Worm (Caenorhabditis elegans) whole organism, L2 larva: ENCODE results near the gene cdr-2.

Source experiments
- C34F6.9 ChIP-seq: fragments of 150-350 bp; optimal IDR thresholded peaks from 2 replicates; lab custom pipeline; 2014; ENCODE audit warnings: missing biosample characterization, missing genetic modification characterization
- F13H6.1 ChIP-seq: sonication (generic microtip); optimal IDR thresholded peaks from 2 replicates; lab custom pipeline; 2016; ENCODE audit warnings: missing genetic modification characterization, missing compliant biosample characterization
- R02D3.7 ChIP-seq: fragments of 150-350 bp; optimal IDR thresholded peaks from 2 replicates; lab custom pipeline; 2014; ENCODE audit warnings: missing biosample characterization, missing genetic modification characterization
- Y55F3AM.14 ChIP-seq: fragments of 200-800 bp; sonication (Bioruptor generic); optimal IDR thresholded peaks from 2 replicates; lab custom pipeline; 2018; ENCODE audit warnings: mild to moderate bottlenecking, missing genetic modification characterization, missing compliant biosample characterization
- ZK546.5 ChIP-seq: sonication (generic microtip); optimal IDR thresholded peaks from 2 replicates; lab custom pipeline; 2017; ENCODE audit warnings: missing biosample characterization, missing genetic modification characterization
- alr-1 ChIP-seq: fragments of 150-350 bp; optimal IDR thresholded peaks from 2 replicates; lab custom pipeline; 2014; ENCODE audit warnings: missing biosample characterization, missing genetic modification characterization
- aly-2 ChIP-seq: fragments of 150-350 bp; optimal IDR thresholded peaks from 2 replicates; lab custom pipeline; 2014; ENCODE audit warnings: missing biosample characterization, missing genetic modification characterization
- blmp-1 ChIP-seq: sonication (generic microtip); optimal IDR thresholded peaks from 2 replicates; lab custom pipeline; 2017; ENCODE audit warnings: missing genetic modification characterization, mild to moderate bottlenecking, missing compliant biosample characterization, antibody characterized with exemption, moderate library complexity; ENCODE audit not compliant: insufficient read depth
- ceh-16 ChIP-seq: fragments of 150-350 bp; optimal IDR thresholded peaks from 2 replicates; lab custom pipeline; 2014; ENCODE audit warnings: missing biosample characterization, missing genetic modification characterization
- ceh-82 ChIP-seq: fragments of 150-350 bp; optimal IDR thresholded peaks from 2 replicates; lab custom pipeline; 2014; ENCODE audit warnings: missing biosample characterization, missing genetic modification characterization
- crh-2 ChIP-seq: sonication (generic microtip); optimal IDR thresholded peaks from 2 replicates; lab custom pipeline; 2017; ENCODE audit warnings: missing biosample characterization, missing genetic modification characterization
- dmd-4 ChIP-seq: sonication (generic microtip); optimal IDR thresholded peaks from 2 replicates; lab custom pipeline; 2017; ENCODE audit warnings: missing biosample characterization, missing genetic modification characterization
- egl-27 ChIP-seq: sonication (generic microtip); optimal IDR thresholded peaks from 3 replicates; lab custom pipeline; 2017; ENCODE audit warnings: missing biosample characterization, missing genetic modification reagents, missing genetic modification characterization
- elt-1 ChIP-seq: fragments of 150-350 bp; optimal IDR thresholded peaks from 2 replicates; lab custom pipeline; 2014; ENCODE audit warnings: missing biosample characterization, missing genetic modification characterization
- elt-3 ChIP-seq: sonication (generic microtip); optimal IDR thresholded peaks from 2 replicates; lab custom pipeline; 2017; ENCODE audit warnings: missing biosample characterization, missing genetic modification characterization
- fos-1 ChIP-seq: fragments of 150-350 bp; optimal IDR thresholded peaks from 2 replicates; lab custom pipeline; 2014; ENCODE audit warnings: missing biosample characterization, missing genetic modification characterization
- gmeb-1 ChIP-seq: fragments of 150-350 bp; optimal IDR thresholded peaks from 2 replicates; lab custom pipeline; 2014; ENCODE audit warnings: missing biosample characterization, missing genetic modification characterization
- lin-11 ChIP-seq: fragments of 150-350 bp; sonication (generic microtip); optimal IDR thresholded peaks from 2 replicates; lab custom pipeline; 2014; ENCODE audit warnings: missing biosample characterization, missing genetic modification characterization, inconsistent platforms, mixed read lengths
- lin-13 ChIP-seq: fragments of 150-350 bp; optimal IDR thresholded peaks from 2 replicates; lab custom pipeline; 2014; ENCODE audit warnings: missing biosample characterization, missing genetic modification reagents, missing genetic modification characterization
- lin-39 ChIP-seq: fragments of 150-350 bp; optimal IDR thresholded peaks from 2 replicates; lab custom pipeline; 2014; ENCODE audit warnings: missing biosample characterization, missing genetic modification reagents, missing genetic modification characterization
- lsy-2 ChIP-seq, 2 experiments: fragments of 150-350 bp in 1 of 2; sonication (generic microtip) in 1 of 2; optimal IDR thresholded peaks; 2 replicates each; lab custom pipeline; 2014 to 2017; ENCODE audit warnings: missing biosample characterization in 2 of 2, missing genetic modification characterization in 2 of 2
- mbf-1 ChIP-seq: sonication (generic microtip); optimal IDR thresholded peaks from 2 replicates; lab custom pipeline; 2017; ENCODE audit warnings: missing biosample characterization, missing genetic modification characterization
- mdl-1 ChIP-seq, 2 experiments: fragments of 150-350 bp in 1 of 2; sonication (generic microtip) in 1 of 2; optimal IDR thresholded peaks; 2 replicates each; lab custom pipeline; 2017; ENCODE audit warnings: missing biosample characterization in 2 of 2, missing genetic modification characterization in 2 of 2
- nhr-10 ChIP-seq: sonication (generic microtip); optimal IDR thresholded peaks from 2 replicates; lab custom pipeline; 2017; ENCODE audit warnings: missing biosample characterization, missing genetic modification characterization
- nhr-11 ChIP-seq: fragments of 150-350 bp; optimal IDR thresholded peaks from 2 replicates; lab custom pipeline; 2014; ENCODE audit warnings: missing biosample characterization, missing genetic modification characterization
- nhr-12 ChIP-seq: fragments of 150-350 bp; optimal IDR thresholded peaks from 2 replicates; lab custom pipeline; 2014; ENCODE audit warnings: missing biosample characterization, missing genetic modification characterization
- nhr-129 ChIP-seq: fragments of 150-350 bp; optimal IDR thresholded peaks from 2 replicates; lab custom pipeline; 2014; ENCODE audit warnings: missing biosample characterization, missing genetic modification characterization
- nhr-21 ChIP-seq: fragments of 150-350 bp; optimal IDR thresholded peaks from 2 replicates; lab custom pipeline; 2014; ENCODE audit warnings: missing biosample characterization, missing genetic modification characterization
- nhr-23 ChIP-seq: fragments of 150-350 bp; optimal IDR thresholded peaks from 2 replicates; lab custom pipeline; 2014; ENCODE audit warnings: missing biosample characterization, missing genetic modification reagents, missing genetic modification characterization
- nhr-237 ChIP-seq: fragments of 150-350 bp; optimal IDR thresholded peaks from 2 replicates; lab custom pipeline; 2014; ENCODE audit warnings: missing biosample characterization, missing genetic modification characterization
- nhr-77 ChIP-seq: fragments of 150-350 bp; optimal IDR thresholded peaks from 2 replicates; lab custom pipeline; 2014; ENCODE audit warnings: missing biosample characterization, missing genetic modification characterization
- peb-1 ChIP-seq: fragments of 150-350 bp; optimal IDR thresholded peaks from 2 replicates; lab custom pipeline; 2014; ENCODE audit warnings: missing biosample characterization, missing genetic modification characterization
- sma-3 ChIP-seq: sonication (generic microtip); optimal IDR thresholded peaks from 2 replicates; lab custom pipeline; 2016; ENCODE audit warnings: missing genetic modification reagents, missing genetic modification characterization, missing compliant biosample characterization
- sma-9 ChIP-seq, 2 experiments: fragments of 150-350 bp in 1 of 2; sonication (generic microtip) in 1 of 2; optimal IDR thresholded peaks; 2 replicates each; lab custom pipeline; 2014 to 2016; ENCODE audit warnings: missing genetic modification characterization in 2 of 2, mild to moderate bottlenecking in 1 of 2, missing biosample characterization in 1 of 2, missing compliant biosample characterization in 1 of 2, missing genetic modification reagents in 1 of 2, moderate library complexity in 1 of 2
- snpc-4 ChIP-seq: fragments of 150-350 bp; optimal IDR thresholded peaks from 2 replicates; lab custom pipeline; 2014; ENCODE audit warnings: missing biosample characterization, missing genetic modification characterization
- unc-39 ChIP-seq: fragments of 150-350 bp; optimal IDR thresholded peaks from 2 replicates; lab custom pipeline; 2014; ENCODE audit warnings: missing biosample characterization, missing genetic modification characterization
- unc-62 ChIP-seq: fragments of 150-350 bp; optimal IDR thresholded peaks from 2 replicates; lab custom pipeline; 2014; ENCODE audit warnings: missing biosample characterization, missing genetic modification reagents, missing genetic modification characterization
- zag-1 ChIP-seq: fragments of 150-350 bp; optimal IDR thresholded peaks from 2 replicates; lab custom pipeline; 2014; ENCODE audit warnings: missing biosample characterization, missing genetic modification characterization
- ztf-1 ChIP-seq: fragments of 200-800 bp; sonication (Bioruptor generic); conservative IDR thresholded peaks from 2 replicates; pipeline ENCODE4 v1.3.6; 2022; ENCODE audit warnings: missing genetic modification characterization, missing compliant biosample characterization
- ztf-11 ChIP-seq: sonication (generic microtip); optimal IDR thresholded peaks from 2 replicates; lab custom pipeline; 2017; ENCODE audit warnings: missing biosample characterization, missing genetic modification characterization
- ztf-4 ChIP-seq: fragments of 150-350 bp; optimal IDR thresholded peaks from 2 replicates; lab custom pipeline; 2014; ENCODE audit warnings: missing biosample characterization, missing genetic modification characterization

cdr-2 gene

ce11 chrV:12405929-12406328 is 9.6 kb downstream of the cdr-2 start, which contains the start of gene K01D12.10:
TSS of gene K01D12.10 (plus strand) at chrV:12406229.
- TF ChIP-seq unc-62 (no peak), alr-1 (tag; lab: Kevin White, UChicago) (no peak), egl-27 (no peak)

- no peak for TF ChIP-seq fos-1
- TF ChIP-seq snpc-4 (tag; lab: Kevin White, UChicago), result no peak
- TF ChIP-seq dmd-4 (tag; lab: Kevin White, UChicago), result no peak
- no peak for TF ChIP-seq ZK546.5
- no peak for TF ChIP-seq ztf-1 (GFP tag; lab: Robert Waterston, UW)
- TF ChIP-seq sma-3 (GFP tag; lab: Kevin White, UChicago), result no peak
- no peak for TF ChIP-seq ztf-4 (tag; lab: Kevin White, UChicago)
- no peak for TF ChIP-seq blmp-1 (tag; lab: Kevin White, UChicago)
- TF ChIP-seq nhr-237 (tag; lab: Kevin White, UChicago), result no peak
- TF ChIP-seq lin-11 (tag; lab: Kevin White, UChicago), result no peak
- TF ChIP-seq mdl-1 (tag; optimal IDR thresholded peaks at IDR 0.05; lab: Kevin White, UChicago), result no peak
- no peak for TF ChIP-seq nhr-23 (tag; lab: Kevin White, UChicago)
- TF ChIP-seq elt-3 (tag; lab: Kevin White, UChicago), result no peak
- no peak for TF ChIP-seq nhr-11 (tag; lab: Kevin White, UChicago)
- no peak for TF ChIP-seq ceh-82 (tag; lab: Kevin White, UChicago)
- TF ChIP-seq Y55F3AM.14 (GFP tag; lab: Kevin White, UChicago), result no peak
Measured at ce11 chrV:12404544-12404943, 11.0 kb downstream of the cdr-2 start, which contains the start of gene K01D12.9. TSS of gene K01D12.9 (minus strand) at chrV:12404644.

ce11 chrV:12402355-12402754 is 13.2 kb downstream of the cdr-2 start, which contains the start of gene K01D12.8:
TSS of gene K01D12.8 (plus strand) at chrV:12402655.
- no peak for TF ChIP-seq nhr-10 (tag; lab: Kevin White, UChicago)
- TF ChIP-seq fos-1, result no peak
- no peak for TF ChIP-seq C34F6.9
- TF ChIP-seq sma-3 (GFP tag; lab: Kevin White, UChicago), result no peak

- TF ChIP-seq dmd-4 (tag; lab: Kevin White, UChicago) (no peak), gmeb-1 (tag; lab: Kevin White, UChicago) (no peak), elt-1 (no peak), elt-3 (tag; lab: Kevin White, UChicago) (no peak), ztf-1 (GFP tag; lab: Robert Waterston, UW) (no peak), alr-1 (tag; lab: Kevin White, UChicago) (no peak), lin-39 (tag; lab: Kevin White, UChicago) (no peak), crh-2 (tag; lab: Kevin White, UChicago) (no peak)
Measured at ce11 chrV:12401383-12401782, 14.1 kb downstream of the cdr-2 start, which contains the start of gene K01D12.7. TSS of gene K01D12.7 (minus strand) at chrV:12401483.

- no peak for TF ChIP-seq nhr-21 (tag; lab: Kevin White, UChicago)
- no peak for TF ChIP-seq ztf-11
- no peak for TF ChIP-seq unc-62
- TF ChIP-seq crh-2 (tag; lab: Kevin White, UChicago), result peak; percentile 9
- TF ChIP-seq sma-3 (GFP tag; lab: Kevin White, UChicago), result no peak
- TF ChIP-seq zag-1, result no peak
- no peak for TF ChIP-seq blmp-1 (tag; lab: Kevin White, UChicago)
- TF ChIP-seq mbf-1, result no peak
- TF ChIP-seq Y55F3AM.14 (GFP tag; lab: Kevin White, UChicago), result no peak
- TF ChIP-seq peb-1 (tag; lab: Kevin White, UChicago), result no peak
- TF ChIP-seq nhr-77 (tag; lab: Kevin White, UChicago), result no peak
- TF ChIP-seq lin-11 (tag; lab: Kevin White, UChicago), result no peak
- TF ChIP-seq sma-9 (GFP tag; optimal IDR thresholded peaks at IDR 0.05; lab: Kevin White, UChicago), result peak; percentile 61
- no peak for TF ChIP-seq sma-9 (tag; optimal IDR thresholded peaks at IDR 0.05; lab: Kevin White, UChicago)
- peak in 1 of 2 experiments; percentile 65 for TF ChIP-seq lsy-2 (tag; optimal IDR thresholded peaks at IDR 0.05; lab: Kevin White, UChicago)
- TF ChIP-seq C34F6.9, result peak; percentile 57
- TF ChIP-seq F13H6.1, result no peak
- TF ChIP-seq ztf-4 (tag; lab: Kevin White, UChicago), result no peak
- TF ChIP-seq egl-27, result no peak
- no peak for TF ChIP-seq nhr-10 (tag; lab: Kevin White, UChicago)
- TF ChIP-seq ztf-1 (GFP tag; lab: Robert Waterston, UW), result no peak
- TF ChIP-seq unc-39 (tag; lab: Kevin White, UChicago), result no peak
- no peak for TF ChIP-seq elt-1
- TF ChIP-seq ceh-82 (tag; lab: Kevin White, UChicago), result no peak
- no peak for TF ChIP-seq nhr-11 (tag; lab: Kevin White, UChicago)
- TF ChIP-seq mdl-1 (tag; optimal IDR thresholded peaks at IDR 0.05; lab: Kevin White, UChicago), result no peak
- peak; percentile 89 for TF ChIP-seq R02D3.7 (tag; lab: Kevin White, UChicago)
- no peak for TF ChIP-seq aly-2 (tag; lab: Kevin White, UChicago)
- no peak for TF ChIP-seq lin-13 (GFP tag; lab: Kevin White, UChicago)
- no peak for TF ChIP-seq ZK546.5
- TF ChIP-seq elt-3 (tag; lab: Kevin White, UChicago), result no peak
- peak; percentile 13 for TF ChIP-seq nhr-129
- no peak for TF ChIP-seq ceh-16
- TF ChIP-seq fos-1, result no peak
- TF ChIP-seq nhr-12 (tag; lab: Kevin White, UChicago), result no peak
- TF ChIP-seq lin-39 (tag; lab: Kevin White, UChicago), result no peak
Measured at ce11 chrV:12400677-12401236, 14.8 kb downstream of the cdr-2 start, which contains the start of the genes K01D12.20 and miga-1. TSS of gene K01D12.20 (minus strand) at chrV:12400814. TSS of gene miga-1 (minus strand) at chrV:12400859.
